Fruit fly (Drosophila melanogaster): ENCODE results near the gene mEFG1.

The mEFG1 gene

DNA sequence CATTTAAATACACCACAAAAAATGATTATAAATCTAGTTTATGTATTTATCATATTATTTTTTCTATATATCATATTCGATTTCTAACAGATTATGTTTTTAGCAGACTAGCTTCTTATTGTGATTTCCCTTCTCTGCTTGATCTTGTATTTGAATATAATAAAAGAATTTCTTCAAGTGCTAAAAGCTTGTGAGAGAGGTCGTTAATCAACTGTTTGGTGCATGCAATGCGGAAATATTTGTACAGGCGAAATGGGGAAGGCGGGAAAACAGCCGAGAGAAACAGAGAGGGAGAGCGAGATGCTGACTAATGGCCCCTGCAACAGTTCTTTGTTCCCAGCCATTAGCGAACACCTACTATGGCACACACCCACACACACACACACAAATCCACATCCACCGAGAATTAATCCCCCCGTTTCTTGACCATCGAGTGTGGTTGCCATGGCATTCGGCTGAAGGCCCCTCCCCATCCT is 23.2 kb downstream of the mEFG1 start (continued):
- peak; percentile 17 for TF ChIP-seq CG9139 (GFP tag; optimal IDR thresholded peaks at IDR 0.05)
- TF ChIP-seq ss (GFP tag; optimal IDR thresholded peaks at IDR 0.05): peak in 1 of 2 experiments; percentile 19
- peak; percentile 56 for TF ChIP-seq CG6163 (GFP tag; IDR thresholded peaks at IDR 0.05)
- no peak for TF ChIP-seq fkh (GFP tag; optimal IDR thresholded peaks at IDR 0.05)
- TF ChIP-seq Ets96B (tag; optimal IDR thresholded peaks at IDR 0.05): peak; percentile 70
- peak; percentile 49 for TF ChIP-seq acj6 (GFP tag; optimal IDR thresholded peaks at IDR 0.05)
- TF ChIP-seq Ets21C (GFP tag; optimal IDR thresholded peaks at IDR 0.05): no peak
- TF ChIP-seq CG15336 (GFP tag; IDR thresholded peaks at IDR 0.05): peak; percentile 80
- no peak for TF ChIP-seq Eip93F (GFP tag; optimal IDR thresholded peaks at IDR 0.05)
- TF ChIP-seq CG11762 (GFP tag; optimal IDR thresholded peaks at IDR 0.05; ENCODE audit: insufficient read depth): peak; percentile 4
- TF ChIP-seq Sox102F (GFP tag; optimal IDR thresholded peaks at IDR 0.05): peak; percentile 42
- no peak for TF ChIP-seq CG16779 (tag; optimal IDR thresholded peaks at IDR 0.05)
- no peak for TF ChIP-seq CG4318 (GFP tag; optimal IDR thresholded peaks at IDR 0.05)
- no peak for TF ChIP-seq CG11294 (GFP tag; IDR thresholded peaks at IDR 0.05)
- TF ChIP-seq Hr4 (GFP tag; optimal IDR thresholded peaks at IDR 0.05): peak; percentile 52
- peak; percentile 84 for TF ChIP-seq Sox14 (GFP tag; optimal IDR thresholded peaks at IDR 0.05)

DNA sequence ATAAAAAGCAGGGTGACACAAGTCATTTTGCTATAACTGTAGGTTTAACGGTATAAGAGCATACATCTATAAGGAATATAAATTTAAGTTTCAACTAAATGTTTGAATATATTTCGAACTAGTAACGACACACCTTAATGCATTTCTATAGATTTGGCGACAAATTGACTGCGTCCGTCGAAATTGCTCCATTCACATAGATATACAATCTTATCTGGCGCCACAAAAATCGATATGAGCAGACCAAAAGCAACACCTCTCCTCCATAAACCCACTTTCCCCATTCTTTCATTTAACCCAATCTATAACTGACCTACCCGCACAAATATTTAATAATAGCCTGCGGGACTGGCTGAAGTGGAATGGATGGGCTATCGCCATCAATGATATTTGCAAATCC is 24.3 kb downstream of the mEFG1 start:
- 0 out of 3 replicates have a peak, but pooled peaks have one; percentile 22 for TF ChIP-seq CG8119 (GFP tag; IDR thresholded peaks at IDR 0.05)
- TF ChIP-seq cyc (GFP tag; optimal IDR thresholded peaks at IDR 0.05): no peak
- no peak for TF ChIP-seq Blimp-1 (GFP tag; optimal IDR thresholded peaks at IDR 0.05)
- TF ChIP-seq CG11294 (GFP tag; IDR thresholded peaks at IDR 0.05): no peak
- no peak for TF ChIP-seq Hr39 (GFP tag; optimal IDR thresholded peaks at IDR 0.05)
- no peak for TF ChIP-seq net (GFP tag; optimal IDR thresholded peaks at IDR 0.05)
- no peak for TF ChIP-seq eg (GFP tag; IDR thresholded peaks at IDR 0.05)
- TF ChIP-seq dac (GFP tag; optimal IDR thresholded peaks at IDR 0.05): no peak
- no peak for TF ChIP-seq CG10631 (GFP tag; optimal IDR thresholded peaks at IDR 0.05)
- TF ChIP-seq CG8319 (GFP tag; optimal IDR thresholded peaks at IDR 0.05): no peak
- TF ChIP-seq CG4318 (GFP tag; optimal IDR thresholded peaks at IDR 0.05): no peak
- no peak for TF ChIP-seq Hr38 (GFP tag; optimal IDR thresholded peaks at IDR 0.05)
- TF ChIP-seq CG34406 (GFP tag; optimal IDR thresholded peaks at IDR 0.05): no peak
- TF ChIP-seq CG32006 (GFP tag; optimal IDR thresholded peaks at IDR 0.05): peak; percentile 17
- TF ChIP-seq CG9139 (GFP tag; optimal IDR thresholded peaks at IDR 0.05): no peak
- no peak for TF ChIP-seq Gug (GFP tag; IDR thresholded peaks at IDR 0.05)
- TF ChIP-seq CG31627 (GFP tag; optimal IDR thresholded peaks at IDR 0.05): no peak
- no peak for TF ChIP-seq salr (GFP tag; optimal IDR thresholded peaks at IDR 0.05)
- no peak for TF ChIP-seq Ets21C (GFP tag; optimal IDR thresholded peaks at IDR 0.05)
- no peak for TF ChIP-seq fd85E (GFP tag; optimal IDR thresholded peaks at IDR 0.05)
- no peak for TF ChIP-seq fd59A (GFP tag; optimal IDR thresholded peaks at IDR 0.05)
- TF ChIP-seq topi (GFP tag; optimal IDR thresholded peaks at IDR 0.05): no peak
- TF ChIP-seq CG6276 (GFP tag; optimal IDR thresholded peaks at IDR 0.05): no peak
- peak; percentile 13 for TF ChIP-seq Sox102F (GFP tag; optimal IDR thresholded peaks at IDR 0.05)
- TF ChIP-seq acj6 (GFP tag; optimal IDR thresholded peaks at IDR 0.05): peak; percentile 23
- no peak for TF ChIP-seq svp (GFP tag)
- 0 out of 3 replicates have a peak, but pooled peaks have one; percentile 34 for TF ChIP-seq CG6163 (GFP tag; IDR thresholded peaks at IDR 0.05)
- no peak for TF ChIP-seq CG6808 (GFP tag; optimal IDR thresholded peaks at IDR 0.05)
- TF ChIP-seq Eip78C (GFP tag): no peak
- no peak for TF ChIP-seq CG3919 (GFP tag; optimal IDR thresholded peaks at IDR 0.05)
- TF ChIP-seq Hr4 (GFP tag; optimal IDR thresholded peaks at IDR 0.05): no peak
- TF ChIP-seq Eip93F (GFP tag; optimal IDR thresholded peaks at IDR 0.05): peak; percentile 9
- TF ChIP-seq CG1621 (tag; optimal IDR thresholded peaks at IDR 0.05): no peak
- TF ChIP-seq vri (GFP tag; optimal IDR thresholded peaks at IDR 0.05): peak; percentile 39
- TF ChIP-seq Smox (GFP tag; optimal IDR thresholded peaks at IDR 0.05): peak; percentile 0
- TF ChIP-seq Ets96B (tag; optimal IDR thresholded peaks at IDR 0.05): no peak
- no peak for TF ChIP-seq CG8632 (GFP tag; optimal IDR thresholded peaks at IDR 0.05)
- no peak for TF ChIP-seq Sox14 (GFP tag; optimal IDR thresholded peaks at IDR 0.05)
- TF ChIP-seq OdsH (GFP tag; optimal IDR thresholded peaks at IDR 0.05): no peak
- no peak for TF ChIP-seq CG10669 (GFP tag; optimal IDR thresholded peaks at IDR 0.05)
- no peak for TF ChIP-seq Sox15 (GFP tag; optimal IDR thresholded peaks at IDR 0.05)
- no peak for TF ChIP-seq CG7368 (GFP tag; optimal IDR thresholded peaks at IDR 0.05)
- no peak for TF ChIP-seq CG11762 (GFP tag; optimal IDR thresholded peaks at IDR 0.05; ENCODE audit: insufficient read depth)
- peak; percentile 5 for TF ChIP-seq lz (GFP tag; optimal IDR thresholded peaks at IDR 0.05)
- TF ChIP-seq CG16779 (tag; optimal IDR thresholded peaks at IDR 0.05): no peak
